Worm (Caenorhabditis elegans) whole organism, early embryonic: ENCODE results near the gene clec-34.

ENCODE experiments used
- F13C5.2 ChIP-seq: sonication (generic microtip); optimal IDR thresholded peaks from 2 replicates; lab custom pipeline; 2017; ENCODE audit warnings: mild to moderate bottlenecking, missing genetic modification characterization, inconsistent platforms, missing compliant biosample characterization
- ama-1 ChIP-seq: fragments of 150-350 bp; optimal IDR thresholded peaks from 2 replicates; lab custom pipeline; 2014
- hnd-1 ChIP-seq: sonication (generic microtip); optimal IDR thresholded peaks from 2 replicates; lab custom pipeline; 2016; ENCODE audit warnings: missing genetic modification characterization, missing compliant biosample characterization
- tbx-37 ChIP-seq: fragments of 200-800 bp; sonication (Bioruptor generic); conservative IDR thresholded peaks from 2 replicates; pipeline ENCODE4 v1.3.6; 2022; ENCODE audit warnings: missing genetic modification reagents, missing genetic modification characterization, missing compliant biosample characterization

ce11 chrV:16726915-16727314 is 8.7 kb upstream of the clec-34 start, which contains the start of gene T25E12.14:
- TF ChIP-seq ama-1 (lab: Kevin White, UChicago) = no peak
- no peak for TF ChIP-seq F13C5.2 (tag; lab: Kevin White, UChicago)
- TF ChIP-seq hnd-1 (tag; lab: Kevin White, UChicago) = no peak
- TF ChIP-seq tbx-37 = no peak
